Worm (Caenorhabditis elegans) whole organism, mixed stage, embryonic: Measurements from ENCODE around the gene lev-9.

Experiments used
- mab-5 ChIP-seq: fragments of 150-350 bp; optimal IDR thresholded peaks from 2 replicates; lab custom pipeline; 2014; ENCODE audit warnings: missing biosample characterization, missing genetic modification characterization
- pha-4 ChIP-seq: fragments of 150-350 bp; optimal IDR thresholded peaks from 2 replicates; lab custom pipeline; 2018; ENCODE audit warnings: missing biosample characterization, missing genetic modification reagents, missing genetic modification characterization
- unc-39 ChIP-seq: fragments of 150-350 bp; optimal IDR thresholded peaks from 2 replicates; lab custom pipeline; 2014; ENCODE audit warnings: missing biosample characterization, missing genetic modification characterization

DNA sequence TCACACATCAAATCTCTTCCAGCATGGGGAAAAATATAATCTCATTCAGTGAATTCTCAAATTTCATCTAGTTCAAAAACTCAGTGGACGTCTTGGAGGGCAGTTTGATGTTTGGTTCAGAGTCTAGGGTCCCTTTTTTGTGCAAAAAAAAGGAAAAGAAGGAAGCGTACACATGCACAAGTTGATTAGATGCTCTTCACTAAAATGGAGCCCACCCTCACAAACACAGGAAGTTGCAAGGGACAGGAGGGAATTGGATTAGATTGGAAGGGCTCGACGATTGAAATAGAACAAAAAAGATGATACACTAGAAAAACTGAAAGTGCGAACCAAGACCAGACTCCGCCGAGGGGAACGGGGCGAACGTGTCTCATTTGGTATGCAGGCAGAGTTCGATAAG is 40.7 kb downstream of the lev-9 start:
- TF ChIP-seq mab-5 (tag; lab: Kevin White, UChicago), result no peak
- no peak for TF ChIP-seq pha-4 (tag; lab: Kevin White, UChicago)
- TF ChIP-seq unc-39, result no peak
